Worm (Caenorhabditis elegans) whole organism, L1 larva: ENCODE results near the gene nas-4.

ENCODE experiments used
- C04F5.9 ChIP-seq: sonication (generic microtip); optimal IDR thresholded peaks from 2 replicates; lab custom pipeline; 2016; ENCODE audit warnings: missing genetic modification characterization, missing compliant biosample characterization
- aha-1 ChIP-seq: fragments of 150-350 bp; optimal IDR thresholded peaks from 2 replicates; lab custom pipeline; 2014; ENCODE audit warnings: missing biosample characterization, missing genetic modification characterization
- alr-1 ChIP-seq: fragments of 200-800 bp; sonication (Bioruptor generic); optimal IDR thresholded peaks from 2 replicates; lab custom pipeline; 2018; ENCODE audit warnings: borderline replicate concordance, mild to moderate bottlenecking, missing genetic modification characterization, missing compliant biosample characterization
- ama-1 ChIP-seq: fragments of 150-350 bp; optimal IDR thresholded peaks from 2 replicates; lab custom pipeline; 2014
- blmp-1 ChIP-seq: fragments of 150-350 bp; optimal IDR thresholded peaks from 2 replicates; lab custom pipeline; 2014; ENCODE audit warnings: missing biosample characterization, missing genetic modification characterization
- ceh-63 ChIP-seq: fragments of 200-800 bp; sonication (Bioruptor generic); optimal IDR thresholded peaks from 2 replicates; lab custom pipeline; 2018; ENCODE audit warnings: mild to moderate bottlenecking, missing genetic modification characterization, missing compliant biosample characterization
- ceh-8 ChIP-seq: fragments of 200-800 bp; sonication (Bioruptor generic); optimal IDR thresholded peaks from 2 replicates; lab custom pipeline; 2018; ENCODE audit warnings: mild to moderate bottlenecking, missing genetic modification characterization, moderate library complexity, missing compliant biosample characterization
- ceh-82 ChIP-seq, 3 experiments: fragments of 150-350 bp in 1 of 3; sonication (generic microtip) in 2 of 3; optimal IDR thresholded peaks; 2 replicates each; lab custom pipeline; 2014 to 2017; ENCODE audit warnings: missing biosample characterization in 3 of 3, missing genetic modification characterization in 3 of 3
- ceh-90 ChIP-seq: sonication (generic microtip); optimal IDR thresholded peaks from 2 replicates; lab custom pipeline; 2016; ENCODE audit warnings: missing genetic modification characterization, missing compliant biosample characterization
- dpl-1 ChIP-seq, 3 experiments: fragments of 150-350 bp in 2 of 3; sonication (generic microtip) in 1 of 3; optimal IDR thresholded peaks; 2 replicates each; lab custom pipeline; 2014 to 2017; ENCODE audit warnings: missing biosample characterization in 3 of 3, missing genetic modification characterization in 3 of 3, missing genetic modification reagents in 3 of 3
- dsc-1 ChIP-seq: sonication (generic microtip); optimal IDR thresholded peaks from 2 replicates; lab custom pipeline; 2016; ENCODE audit warnings: mild to moderate bottlenecking, missing genetic modification characterization, missing compliant biosample characterization
- efl-3 ChIP-seq: fragments of 200-800 bp; sonication (Bioruptor generic); optimal IDR thresholded peaks from 2 replicates; lab custom pipeline; 2018; ENCODE audit warnings: mild to moderate bottlenecking, missing genetic modification characterization, missing compliant biosample characterization
- egl-13 ChIP-seq: sonication (generic microtip); optimal IDR thresholded peaks from 2 replicates; lab custom pipeline; 2016; ENCODE audit warnings: missing genotype, missing genetic modification reagents, missing genetic modification characterization, missing compliant biosample characterization
- egl-27 ChIP-seq, 2 experiments: fragments of 150-350 bp in 1 of 2; sonication (generic microtip); optimal IDR thresholded peaks; 3 replicates each; lab custom pipeline; 2017 to 2018; ENCODE audit warnings: missing biosample characterization in 2 of 2, missing genetic modification characterization in 2 of 2, missing genetic modification reagents in 2 of 2
- elt-2 ChIP-seq: sonication (generic microtip); optimal IDR thresholded peaks from 2 replicates; lab custom pipeline; 2016; ENCODE audit warnings: missing genetic modification characterization, mild to moderate bottlenecking, inconsistent platforms, missing compliant biosample characterization, missing genetic modification reagents
- elt-3 ChIP-seq, 6 experiments: fragments of 150-350 bp in 1 of 6; sonication (generic microtip); optimal IDR thresholded peaks; 2 replicates each; lab custom pipeline; 2017 to 2018; ENCODE audit warnings: missing biosample characterization in 6 of 6, missing genetic modification characterization in 6 of 6, inconsistent platforms in 1 of 6
- ets-5 ChIP-seq: fragments of 200-800 bp; sonication (Bioruptor generic); IDR thresholded peaks from 2 replicates; pipeline ENCODE4 v1.3.6; 2022; ENCODE audit warnings: missing genetic modification characterization, missing compliant biosample characterization
- fkh-4 ChIP-seq: sonication (generic microtip); optimal IDR thresholded peaks from 2 replicates; lab custom pipeline; 2016; ENCODE audit warnings: missing compliant biosample characterization, missing genetic modification characterization, borderline replicate concordance
- fkh-8 ChIP-seq: sonication (generic microtip); optimal IDR thresholded peaks from 2 replicates; lab custom pipeline; 2016; ENCODE audit warnings: mild to moderate bottlenecking, missing genetic modification characterization, missing compliant biosample characterization
- fos-1 ChIP-seq: fragments of 150-350 bp; optimal IDR thresholded peaks from 2 replicates; lab custom pipeline; 2014; ENCODE audit warnings: missing biosample characterization, missing genetic modification characterization
- grh-1 ChIP-seq: fragments of 200-800 bp; sonication (Bioruptor generic); IDR thresholded peaks from 2 replicates; pipeline ENCODE4 v1.3.6; 2022; ENCODE audit warnings: missing genetic modification reagents, missing genetic modification characterization, missing compliant biosample characterization
- hlh-17 ChIP-seq: fragments of 200-800 bp; sonication (Bioruptor generic); optimal IDR thresholded peaks from 2 replicates; lab custom pipeline; 2018; ENCODE audit warnings: missing genetic modification characterization, mild to moderate bottlenecking, missing compliant biosample characterization, moderate library complexity, borderline replicate concordance
- hlh-4 ChIP-seq: sonication (generic microtip); optimal IDR thresholded peaks from 2 replicates; lab custom pipeline; 2016; ENCODE audit warnings: mild to moderate bottlenecking, missing genetic modification characterization, missing compliant biosample characterization
- irx-1 ChIP-seq: sonication (generic microtip); optimal IDR thresholded peaks from 2 replicates; lab custom pipeline; 2016; ENCODE audit warnings: missing genetic modification characterization, missing compliant biosample characterization
- jun-1 ChIP-seq: fragments of 150-350 bp; optimal IDR thresholded peaks from 2 replicates; lab custom pipeline; 2014; ENCODE audit warnings: missing biosample characterization, missing genetic modification reagents, missing genetic modification characterization
- lin-15B ChIP-seq: fragments of 150-350 bp; sonication (generic microtip); optimal IDR thresholded peaks from 3 replicates; lab custom pipeline; 2014; ENCODE audit warnings: missing biosample characterization, missing genetic modification characterization
- lin-35 ChIP-seq, 2 experiments: fragments of 150-350 bp; optimal IDR thresholded peaks; 2 replicates each; lab custom pipeline; 2014; ENCODE audit warnings: missing biosample characterization in 2 of 2, missing genetic modification characterization in 2 of 2, missing genetic modification reagents in 2 of 2
- lir-3 ChIP-seq: sonication (generic microtip); optimal IDR thresholded peaks from 2 replicates; lab custom pipeline; 2016; ENCODE audit warnings: mild to moderate bottlenecking, missing genetic modification characterization, moderate library complexity, missing compliant biosample characterization; ENCODE audit not compliant: poor library complexity
- lsy-2 ChIP-seq, 2 experiments: fragments of 150-350 bp; optimal IDR thresholded peaks; 2 replicates each; lab custom pipeline; 2014; ENCODE audit warnings: missing biosample characterization in 2 of 2, missing genetic modification characterization in 2 of 2
- mdl-1 ChIP-seq, 2 experiments: fragments of 150-350 bp; optimal IDR thresholded peaks; 2 replicates each; lab custom pipeline; 2014 to 2017; ENCODE audit warnings: missing biosample characterization in 2 of 2, missing genetic modification characterization in 2 of 2, inconsistent platforms in 1 of 2
- mep-1 ChIP-seq: fragments of 150-350 bp; optimal IDR thresholded peaks from 2 replicates; lab custom pipeline; 2014; ENCODE audit warnings: missing biosample characterization, missing genetic modification characterization
- nhr-12 ChIP-seq: sonication (generic microtip); optimal IDR thresholded peaks from 2 replicates; lab custom pipeline; 2017; ENCODE audit warnings: missing biosample characterization, missing genetic modification characterization
- nhr-20 ChIP-seq: sonication (generic microtip); optimal IDR thresholded peaks from 2 replicates; lab custom pipeline; 2016; ENCODE audit warnings: mild to moderate bottlenecking, missing genetic modification characterization, missing compliant biosample characterization
- nhr-28 ChIP-seq: fragments of 150-350 bp; optimal IDR thresholded peaks from 2 replicates; lab custom pipeline; 2014; ENCODE audit warnings: missing biosample characterization, missing genetic modification characterization
- nhr-76 ChIP-seq: sonication (generic microtip); optimal IDR thresholded peaks from 2 replicates; lab custom pipeline; 2017; ENCODE audit warnings: missing biosample characterization, missing genetic modification characterization
- nhr-77 ChIP-seq: fragments of 150-350 bp; optimal IDR thresholded peaks from 2 replicates; lab custom pipeline; 2014; ENCODE audit warnings: missing biosample characterization, missing genetic modification characterization
- nhr-84 ChIP-seq: sonication (generic microtip); optimal IDR thresholded peaks from 2 replicates; lab custom pipeline; 2017; ENCODE audit warnings: missing biosample characterization, missing genetic modification characterization
- nhr-90 ChIP-seq: sonication (generic microtip); optimal IDR thresholded peaks from 2 replicates; lab custom pipeline; 2016; ENCODE audit warnings: mild to moderate bottlenecking, missing genetic modification characterization, missing compliant biosample characterization; ENCODE audit not compliant: poor library complexity
- pax-3 ChIP-seq: fragments of 200-800 bp; sonication (Bioruptor generic); optimal IDR thresholded peaks from 2 replicates; lab custom pipeline; 2018; ENCODE audit warnings: mild to moderate bottlenecking, missing genetic modification characterization, moderate library complexity, missing compliant biosample characterization
- rnt-1 ChIP-seq: sonication (generic microtip); optimal IDR thresholded peaks from 2 replicates; lab custom pipeline; 2016; ENCODE audit warnings: mild to moderate bottlenecking, missing genetic modification characterization, moderate library complexity, missing compliant biosample characterization
- skn-1 ChIP-seq: fragments of 150-350 bp; optimal IDR thresholded peaks from 2 replicates; lab custom pipeline; 2014; ENCODE audit warnings: missing biosample characterization, missing genetic modification characterization
- snpc-4 ChIP-seq: fragments of 150-350 bp; optimal IDR thresholded peaks from 2 replicates; lab custom pipeline; 2014; ENCODE audit warnings: missing biosample characterization, missing genetic modification characterization
- sox-4 ChIP-seq: sonication (generic microtip); optimal IDR thresholded peaks from 2 replicates; lab custom pipeline; 2016; ENCODE audit warnings: missing genetic modification characterization, missing compliant biosample characterization
- sup-37 ChIP-seq: fragments of 200-800 bp; sonication (Bioruptor generic); optimal IDR thresholded peaks from 2 replicates; lab custom pipeline; 2018; ENCODE audit warnings: mild to moderate bottlenecking, missing genetic modification characterization, missing compliant biosample characterization
- unc-130 ChIP-seq: fragments of 150-350 bp; optimal IDR thresholded peaks from 2 replicates; lab custom pipeline; 2017; ENCODE audit warnings: missing biosample characterization, missing genetic modification characterization, inconsistent platforms
- unc-30 ChIP-seq: sonication (generic microtip); optimal IDR thresholded peaks from 2 replicates; lab custom pipeline; 2017; ENCODE audit warnings: missing biosample characterization, missing genetic modification characterization
- unc-62 ChIP-seq: fragments of 150-350 bp; optimal IDR thresholded peaks from 2 replicates; lab custom pipeline; 2014; ENCODE audit warnings: missing biosample characterization, missing genetic modification reagents, missing genetic modification characterization
- unc-86 ChIP-seq: sonication (generic microtip); optimal IDR thresholded peaks from 2 replicates; lab custom pipeline; 2016; ENCODE audit warnings: missing genetic modification characterization, missing compliant biosample characterization
- unc-98 ChIP-seq: fragments of 200-800 bp; sonication (Bioruptor generic); IDR thresholded peaks from 2 replicates; pipeline ENCODE4 v1.3.6; 2022; ENCODE audit warnings: missing genetic modification characterization, missing compliant biosample characterization
- xbp-1 ChIP-seq: sonication (generic microtip); optimal IDR thresholded peaks from 2 replicates; lab custom pipeline; 2016; ENCODE audit warnings: missing genetic modification characterization, missing compliant biosample characterization
- ztf-11 ChIP-seq, 2 experiments: sonication (generic microtip); optimal IDR thresholded peaks; 2 replicates each; lab custom pipeline; 2016 to 2017; ENCODE audit warnings: missing genetic modification characterization in 2 of 2, missing biosample characterization in 1 of 2, missing compliant biosample characterization in 1 of 2
- ztf-4 ChIP-seq: fragments of 150-350 bp; optimal IDR thresholded peaks from 2 replicates; lab custom pipeline; 2014; ENCODE audit warnings: missing biosample characterization, missing genetic modification characterization

The nas-4 gene

ce11 chrIII:6380472-6380871 is 35.0 kb downstream of the nas-4 start, which contains the start of gene C16A3.5:
TSS of gene C16A3.5 (plus strand) at chrIII:6380772.
- no peak for TF ChIP-seq nhr-12 (tag; lab: Kevin White, UChicago)
- no peak for TF ChIP-seq ceh-90 (tag; lab: Kevin White, UChicago)
- no peak for TF ChIP-seq jun-1 (tag; lab: Kevin White, UChicago)
- no peak for TF ChIP-seq lin-15B (tag; lab: Kevin White, UChicago)
- TF ChIP-seq nhr-76 (tag; lab: Kevin White, UChicago) = no peak
- TF ChIP-seq skn-1 = no peak
- TF ChIP-seq lir-3 (tag; lab: Kevin White, UChicago) = no peak
- no peak for TF ChIP-seq elt-3 (tag; optimal IDR thresholded peaks at IDR 0.05; lab: Kevin White, UChicago)
- TF ChIP-seq ceh-8 (GFP tag; lab: Kevin White, UChicago) = no peak
- no peak for TF ChIP-seq unc-98 (GFP tag; lab: Robert Waterston, UW)
- TF ChIP-seq nhr-84 (tag; lab: Kevin White, UChicago) = no peak
- no peak for TF ChIP-seq C04F5.9
- no peak for TF ChIP-seq sup-37 (GFP tag; lab: Kevin White, UChicago)
- TF ChIP-seq xbp-1 (tag; lab: Kevin White, UChicago) = no peak
- no peak for TF ChIP-seq ama-1 (lab: Kevin White, UChicago)
- no peak for TF ChIP-seq ztf-11 (tag; optimal IDR thresholded peaks at IDR 0.05; lab: Kevin White, UChicago)
- no peak for TF ChIP-seq fkh-8 (tag; lab: Kevin White, UChicago)
- TF ChIP-seq efl-3 = no peak
- no peak for TF ChIP-seq ceh-63 (GFP tag; lab: Kevin White, UChicago)

DNA sequence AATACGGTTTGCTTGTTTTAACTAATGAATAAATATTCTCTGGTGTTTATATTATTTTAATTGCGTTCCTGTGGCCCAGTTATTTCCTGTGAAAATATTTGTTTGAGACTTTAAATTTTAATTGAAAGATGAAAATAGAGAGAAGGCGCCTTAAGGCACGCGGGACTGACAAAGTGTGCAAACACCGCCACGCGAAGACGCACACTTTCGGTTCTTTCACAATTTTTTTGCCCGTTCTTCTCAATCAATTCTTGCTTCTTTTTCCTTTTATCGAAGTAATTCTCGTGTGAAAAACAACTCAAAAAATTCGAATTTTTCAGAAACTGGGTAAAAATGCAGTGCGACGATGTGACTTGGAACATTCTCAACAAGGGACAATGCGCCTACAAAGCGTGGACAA is 36.3 kb downstream of the nas-4 start, which contains the start of gene C16A3.6:
TSS of gene C16A3.6 (plus strand) at position 84 of the 400 bp plus-strand sequence.
- no peak for TF ChIP-seq mdl-1 (tag; optimal IDR thresholded peaks at IDR 0.05; lab: Kevin White, UChicago)
- TF ChIP-seq unc-86 (tag; lab: Kevin White, UChicago) = no peak
- TF ChIP-seq elt-2 (tag; lab: Kevin White, UChicago) = no peak
- TF ChIP-seq nhr-77 = no peak
- no peak for TF ChIP-seq fkh-4 (tag; lab: Kevin White, UChicago)
- no peak for TF ChIP-seq nhr-28
- TF ChIP-seq fos-1 (tag; lab: Kevin White, UChicago) = no peak
- TF ChIP-seq ama-1 (lab: Kevin White, UChicago) = no peak
- no peak for TF ChIP-seq unc-130
- no peak for TF ChIP-seq ztf-4 (tag; lab: Kevin White, UChicago)
- TF ChIP-seq aha-1 = no peak
- peak in 1 of 2 experiments; percentile 53 for TF ChIP-seq lin-35 (GFP tag; optimal IDR thresholded peaks at IDR 0.05; lab: Kevin White, UChicago)
- TF ChIP-seq snpc-4 (tag; lab: Kevin White, UChicago) = no peak
- TF ChIP-seq egl-13 = no peak
- no peak for TF ChIP-seq grh-1 (GFP tag; lab: Robert Waterston, UW)
- TF ChIP-seq irx-1 (tag; lab: Kevin White, UChicago) = no peak
- no peak for TF ChIP-seq efl-3
- TF ChIP-seq alr-1 (tag; lab: Kevin White, UChicago) = no peak
- no peak for TF ChIP-seq nhr-90 (tag; lab: Kevin White, UChicago)
- no peak for TF ChIP-seq hlh-17 (GFP tag; lab: Kevin White, UChicago)
- peak in 1 of 3 experiments; percentile 38 for TF ChIP-seq ceh-82 (tag; optimal IDR thresholded peaks at IDR 0.05; lab: Kevin White, UChicago)
- TF ChIP-seq blmp-1 (tag; lab: Kevin White, UChicago) = no peak
- TF ChIP-seq pax-3 = no peak
- TF ChIP-seq unc-30 (tag; lab: Kevin White, UChicago) = no peak
- no peak for TF ChIP-seq hlh-4 (tag; lab: Kevin White, UChicago)
- no peak for TF ChIP-seq C04F5.9
- peak; percentile 49 to 73 for TF ChIP-seq lsy-2 (tag; optimal IDR thresholded peaks at IDR 0.05; lab: Kevin White, UChicago)
- TF ChIP-seq ets-5 (GFP tag; lab: Robert Waterston, UW) = no peak
- no peak for TF ChIP-seq sox-4 (tag; lab: Kevin White, UChicago)
- TF ChIP-seq nhr-20 (tag; lab: Kevin White, UChicago) = peak; percentile 24
- TF ChIP-seq ceh-63 (GFP tag; lab: Kevin White, UChicago) = no peak
- TF ChIP-seq egl-27 (tag; optimal IDR thresholded peaks at IDR 0.05; lab: Kevin White, UChicago) = no peak
- no peak for TF ChIP-seq unc-62 (GFP tag; lab: Kevin White, UChicago)
- peak in 2 of 3 experiments; percentile 24 to 47 for TF ChIP-seq dpl-1 (GFP tag; optimal IDR thresholded peaks at IDR 0.05; lab: Kevin White, UChicago)
- TF ChIP-seq mep-1 (tag; lab: Kevin White, UChicago) = peak; percentile 51
- no peak for TF ChIP-seq rnt-1
- TF ChIP-seq dsc-1 (tag; lab: Kevin White, UChicago) = no peak
